6 worm cellular contexts compared by ENCODE assay signal in genomic region chrIII:1805415-1806008, ce11.
TF ChIP-seq lines count a peak whose summit lies in the region.

No protein-coding gene starts in this region.

TF ChIP-seq in whole organism, L2 larva, 48 proteins besides CTCF, POLR2A, EP300 and RAD21:
- TF ChIP-seq F13H6.1 (tag; optimal IDR thresholded peaks at IDR 0.05; lab: Kevin White, UChicago) = no peak
- TF ChIP-seq zag-1 (tag; optimal IDR thresholded peaks at IDR 0.05; lab: Kevin White, UChicago) = peak; percentile 9
TF ChIP-seq in whole organism, L2 larva: peak in this region for 1.

TF ChIP-seq in whole organism, L3 larva, 47 proteins besides CTCF, POLR2A, EP300 and RAD21:
- no peak for TF ChIP-seq pha-4 (tag; optimal IDR thresholded peaks at IDR 0.05; lab: Kevin White, UChicago)
- TF ChIP-seq ceh-28 (tag; optimal IDR thresholded peaks at IDR 0.05; lab: Kevin White, UChicago) = peak; percentile 99

TF ChIP-seq in whole organism, L4 larva, 104 proteins besides CTCF, POLR2A, EP300 and RAD21:
- no peak for TF ChIP-seq nhr-48 (tag; optimal IDR thresholded peaks at IDR 0.05; lab: Kevin White, UChicago)
- peak; percentile 98 for TF ChIP-seq ceh-28 (tag; optimal IDR thresholded peaks at IDR 0.05; lab: Kevin White, UChicago)

TF ChIP-seq in whole organism, late embryonic, 69 proteins besides CTCF, POLR2A, EP300 and RAD21:
- TF ChIP-seq fkh-10 (GFP tag; optimal IDR thresholded peaks at IDR 0.05; lab: Kevin White, UChicago) (no peak), hlh-30 (tag; optimal IDR thresholded peaks at IDR 0.05; lab: Kevin White, UChicago; ENCODE audit: insufficient read depth) (no peak), dmd-4 (tag; optimal IDR thresholded peaks at IDR 0.05; lab: Kevin White, UChicago; ENCODE audit: borderline replicate concordance) (no peak), ceh-48 (tag; optimal IDR thresholded peaks at IDR 0.05; lab: Kevin White, UChicago) (peak; percentile 96), elt-2 (tag; optimal IDR thresholded peaks at IDR 0.05; lab: Kevin White, UChicago) (no peak), ceh-30 (tag; optimal IDR thresholded peaks at IDR 0.05; lab: Kevin White, UChicago) (no peak)

TF ChIP-seq in whole organism, midembryonic, 9 proteins besides CTCF, POLR2A, EP300 and RAD21:
- no peak for TF ChIP-seq ref-1 (GFP tag; conservative IDR thresholded peaks at IDR 0.05; lab: Robert Waterston, UW)
- no peak for TF ChIP-seq med-1 (GFP tag; optimal IDR thresholded peaks at IDR 0.05; lab: Kevin White, UChicago; ENCODE audit: insufficient read depth)
- TF ChIP-seq klf-2 (GFP tag; conservative IDR thresholded peaks at IDR 0.05; lab: Robert Waterston, UW) = no peak
- peak; percentile 87 for TF ChIP-seq T22C8.4 (GFP tag; IDR thresholded peaks at IDR 0.05; lab: Robert Waterston, UW)

TF ChIP-seq in whole organism, mixed stage, embryonic, 35 proteins besides CTCF, POLR2A, EP300 and RAD21:
- no peak for TF ChIP-seq cnd-1 (tag; optimal IDR thresholded peaks at IDR 0.05; lab: Kevin White, UChicago)
- peak; percentile 35 for TF ChIP-seq ces-1 (GFP tag; optimal IDR thresholded peaks at IDR 0.05; lab: Kevin White, UChicago)
